Fruit fly (Drosophila melanogaster) whole organism, embryonic: Measurements from ENCODE around the gene CG12206.

Source experiments
- Aef1 ChIP-seq: fragments of 200-800 bp; sonication (Bioruptor generic); IDR thresholded peaks from 3 replicates; pipeline ENCODE4 v1.3.6; 2022; ENCODE audit warnings: missing biosample characterization, missing genetic modification characterization
- Atf6 ChIP-seq: fragments of 200-800 bp; sonication (Bioruptor generic); IDR thresholded peaks from 2 replicates; pipeline ENCODE4 v1.3.6; 2022; ENCODE audit warnings: missing biosample characterization, missing genetic modification characterization
- CG1024 ChIP-seq: fragments of 200-800 bp; sonication (Bioruptor generic); IDR thresholded peaks from 2 replicates; pipeline ENCODE4 v1.3.6; 2022; ENCODE audit warnings: missing biosample characterization, missing genetic modification characterization
- CG10654 ChIP-seq: fragments of 200-800 bp; sonication (Bioruptor generic); optimal IDR thresholded peaks from 2 replicates; lab custom pipeline; 2016; ENCODE audit warnings: missing biosample characterization, missing genetic modification characterization
- CG11247 ChIP-seq: fragments of 200-800 bp; sonication (Bioruptor generic); IDR thresholded peaks from 2 replicates; pipeline ENCODE4 v1.3.6; 2022; ENCODE audit warnings: missing biosample characterization, missing genetic modification characterization
- CG11398 ChIP-seq: fragments of 200-800 bp; sonication (Bioruptor generic); optimal IDR thresholded peaks from 2 replicates; lab custom pipeline; 2016; ENCODE audit warnings: missing biosample characterization, missing genetic modification characterization
- CG1233 ChIP-seq: fragments of 200-800 bp; sonication (Bioruptor generic); optimal IDR thresholded peaks from 4 replicates; lab custom pipeline; 2018; ENCODE audit warnings: missing biosample characterization, mild to moderate bottlenecking, missing genetic modification characterization
- CG14860 ChIP-seq: fragments of 200-800 bp; sonication (Bioruptor generic); IDR thresholded peaks from 3 replicates; pipeline ENCODE4 v1.3.6; 2022; ENCODE audit warnings: missing biosample characterization, missing genetic modification characterization; ENCODE audit not compliant: partially characterized antibody
- CG15011 ChIP-seq: fragments of 200-800 bp; sonication (Bioruptor generic); optimal IDR thresholded peaks from 3 replicates; lab custom pipeline; 2018; ENCODE audit warnings: missing biosample characterization, mild to moderate bottlenecking, missing genetic modification characterization
- CG17186 ChIP-seq: fragments of 200-800 bp; sonication (Bioruptor generic); optimal IDR thresholded peaks from 3 replicates; lab custom pipeline; 2017; ENCODE audit warnings: missing biosample characterization, missing genetic modification reagents, missing genetic modification characterization
- CG17361 ChIP-seq: fragments of 200-800 bp; sonication (Bioruptor generic); IDR thresholded peaks from 3 replicates; pipeline ENCODE4 v1.3.6; 2022; ENCODE audit warnings: missing biosample characterization, missing genetic modification characterization
- CG17829 ChIP-seq: fragments of 200-800 bp; optimal IDR thresholded peaks from 2 replicates; lab custom pipeline; 2019; ENCODE audit warnings: missing biosample characterization, mild to moderate bottlenecking, missing genetic modification characterization, moderate library complexity
- CG18262 ChIP-seq: fragments of 200-800 bp; optimal IDR thresholded peaks from 3 replicates; lab custom pipeline; 2019; ENCODE audit warnings: missing biosample characterization, mild to moderate bottlenecking, missing genetic modification characterization, moderate library complexity
- CG18764 ChIP-seq: fragments of 200-800 bp; sonication (Bioruptor generic); optimal IDR thresholded peaks from 3 replicates; lab custom pipeline; 2016; ENCODE audit warnings: missing biosample characterization, missing genetic modification characterization
- CG2678 ChIP-seq: fragments of 200-800 bp; sonication (Bioruptor generic); optimal IDR thresholded peaks from 3 replicates; lab custom pipeline; 2019; ENCODE audit warnings: missing biosample characterization, mild to moderate bottlenecking, missing genetic modification characterization, moderate library complexity
- CG31365 ChIP-seq: fragments of 200-800 bp; sonication (Bioruptor generic); optimal IDR thresholded peaks from 2 replicates; lab custom pipeline; 2018; ENCODE audit warnings: missing biosample characterization, mild to moderate bottlenecking, missing genetic modification characterization
- CG3163 ChIP-seq: fragments of 200-800 bp; sonication (Bioruptor generic); optimal IDR thresholded peaks from 3 replicates; lab custom pipeline; 2016; ENCODE audit warnings: missing biosample characterization, missing genetic modification characterization
- CG7372 ChIP-seq: fragments of 200-800 bp; sonication (Bioruptor generic); IDR thresholded peaks from 2 replicates; pipeline ENCODE4 v1.3.6; 2022; ENCODE audit warnings: missing biosample characterization, missing genetic modification characterization
- CG7556 ChIP-seq: fragments of 200-800 bp; sonication (Bioruptor generic); optimal IDR thresholded peaks from 2 replicates; lab custom pipeline; 2017; ENCODE audit warnings: missing biosample characterization, mild to moderate bottlenecking, missing genetic modification characterization
- CG7987 ChIP-seq: fragments of 200-800 bp; sonication (Bioruptor generic); optimal IDR thresholded peaks from 2 replicates; lab custom pipeline; 2018; ENCODE audit warnings: missing biosample characterization, mild to moderate bottlenecking, missing genetic modification characterization, moderate library complexity
- CG8944 ChIP-seq: fragments of 200-800 bp; sonication (Bioruptor generic); optimal IDR thresholded peaks from 3 replicates; lab custom pipeline; 2016; ENCODE audit warnings: missing biosample characterization, missing genetic modification characterization
- CkIIα-i1 ChIP-seq: fragments of 200-800 bp; sonication (Bioruptor generic); IDR thresholded peaks from 2 replicates; pipeline ENCODE4 v1.3.6; 2022; ENCODE audit warnings: missing biosample characterization, missing genetic modification characterization
- Deaf1 ChIP-seq: fragments of 200-800 bp; optimal IDR thresholded peaks from 3 replicates; lab custom pipeline; 2019; ENCODE audit warnings: missing biosample characterization, mild to moderate bottlenecking, missing genetic modification characterization, moderate library complexity
- Doc2 ChIP-seq: fragments of 200-800 bp; sonication (Bioruptor generic); IDR thresholded peaks from 2 replicates; pipeline ENCODE4 v1.3.6; 2022; ENCODE audit warnings: missing biosample characterization, missing genetic modification characterization
- E2f2 ChIP-seq: fragments of 200-800 bp; sonication (Bioruptor generic); IDR thresholded peaks from 2 replicates; pipeline ENCODE4 v1.3.6; 2022; ENCODE audit warnings: missing biosample characterization, missing genetic modification characterization
- Fer1 ChIP-seq: fragments of 200-800 bp; sonication (Bioruptor generic); optimal IDR thresholded peaks from 2 replicates; lab custom pipeline; 2017; ENCODE audit warnings: missing biosample characterization, mild to moderate bottlenecking, missing genetic modification characterization
- Hand ChIP-seq: fragments of 200-800 bp; sonication (Bioruptor generic); optimal IDR thresholded peaks from 2 replicates; lab custom pipeline; 2017; ENCODE audit warnings: mild to moderate bottlenecking, missing biosample characterization, missing genetic modification reagents, missing genetic modification characterization
- Hmx ChIP-seq: fragments of 200-800 bp; sonication (Bioruptor generic); optimal IDR thresholded peaks from 2 replicates; lab custom pipeline; 2016; ENCODE audit warnings: missing biosample characterization, missing genetic modification characterization
- MTF-1 ChIP-seq: fragments of 200-800 bp; sonication (Bioruptor generic); optimal IDR thresholded peaks from 2 replicates; lab custom pipeline; 2018; ENCODE audit warnings: missing biosample characterization, mild to moderate bottlenecking, missing genetic modification characterization, borderline replicate concordance
- Rx ChIP-seq: fragments of 200-800 bp; sonication (Bioruptor generic); IDR thresholded peaks from 2 replicates; pipeline ENCODE4 v1.3.6; 2022; ENCODE audit warnings: missing biosample characterization, missing genetic modification characterization
- ap ChIP-seq: fragments of 200-800 bp; sonication (Bioruptor generic); IDR thresholded peaks from 2 replicates; pipeline ENCODE4 v1.3.6; 2022; ENCODE audit warnings: missing biosample characterization, missing genetic modification characterization
- br ChIP-seq: fragments of >200 bp; optimal IDR thresholded peaks from 2 replicates; lab custom pipeline; 2017
- caup ChIP-seq: fragments of 200-800 bp; sonication (Bioruptor generic); optimal IDR thresholded peaks from 3 replicates; lab custom pipeline; 2017; ENCODE audit warnings: missing biosample characterization, mild to moderate bottlenecking, missing genetic modification characterization, moderate library complexity; ENCODE audit not compliant: severe bottlenecking
- ci ChIP-seq: fragments of 200-800 bp; sonication (Bioruptor generic); IDR thresholded peaks from 3 replicates; pipeline ENCODE4 v1.3.6; 2022; ENCODE audit warnings: missing biosample characterization, missing genetic modification characterization
- dimm ChIP-seq: fragments of 200-800 bp; sonication (Bioruptor generic); IDR thresholded peaks from 2 replicates; pipeline ENCODE4 v1.3.6; 2022; ENCODE audit warnings: missing biosample characterization, missing genetic modification characterization
- dysf ChIP-seq: fragments of 200-800 bp; sonication (Bioruptor generic); IDR thresholded peaks from 3 replicates; pipeline ENCODE4 v1.3.6; 2022; ENCODE audit warnings: missing biosample characterization, missing genetic modification characterization
- gce ChIP-seq: fragments of 200-800 bp; sonication (Bioruptor generic); IDR thresholded peaks from 3 replicates; pipeline ENCODE4 v1.3.6; 2022; ENCODE audit warnings: missing biosample characterization, missing genetic modification characterization
- ind ChIP-seq: fragments of 200-800 bp; sonication (Bioruptor generic); optimal IDR thresholded peaks from 3 replicates; lab custom pipeline; 2016; ENCODE audit warnings: missing biosample characterization, missing genetic modification characterization
- jumu ChIP-seq: fragments of 200-800 bp; sonication (Bioruptor generic); optimal IDR thresholded peaks from 3 replicates; lab custom pipeline; 2016; ENCODE audit warnings: missing biosample characterization, missing genetic modification characterization
- klu ChIP-seq: fragments of 200-800 bp; sonication (Bioruptor generic); IDR thresholded peaks from 2 replicates; pipeline ENCODE4 v1.3.6; 2022; ENCODE audit warnings: missing biosample characterization, missing genetic modification characterization
- nerfin-1 ChIP-seq: fragments of 200-800 bp; sonication (Bioruptor generic); optimal IDR thresholded peaks from 3 replicates; lab custom pipeline; 2019; ENCODE audit warnings: missing biosample characterization, mild to moderate bottlenecking, missing genetic modification characterization, moderate library complexity
- nerfin-2 ChIP-seq: fragments of 200-800 bp; sonication (Bioruptor generic); IDR thresholded peaks from 2 replicates; pipeline ENCODE4 v1.3.6; 2022; ENCODE audit warnings: missing biosample characterization, missing genetic modification characterization; ENCODE audit not compliant: partially characterized antibody
- onecut ChIP-seq: fragments of 200-800 bp; sonication (Bioruptor generic); IDR thresholded peaks from 2 replicates; pipeline ENCODE4 v1.3.6; 2022; ENCODE audit warnings: missing biosample characterization, missing genetic modification characterization
- otp ChIP-seq: fragments of 200-800 bp; sonication (Bioruptor generic); IDR thresholded peaks from 3 replicates; pipeline ENCODE4, ENCODE4 v1.3.6; 2022; ENCODE audit warnings: missing biosample characterization, missing genetic modification characterization
- repo ChIP-seq: fragments of 200-800 bp; sonication (Bioruptor generic); optimal IDR thresholded peaks from 2 replicates; lab custom pipeline; 2016; ENCODE audit warnings: missing biosample characterization, missing genetic modification characterization
- ro ChIP-seq: fragments of 200-800 bp; sonication (Bioruptor generic); IDR thresholded peaks from 2 replicates; pipeline ENCODE4 v1.3.6; 2022; ENCODE audit warnings: missing biosample characterization, missing genetic modification characterization
- sd ChIP-seq: fragments of 200-800 bp; sonication (Bioruptor generic); optimal IDR thresholded peaks from 3 replicates; lab custom pipeline; 2018; ENCODE audit warnings: missing biosample characterization, mild to moderate bottlenecking, missing genetic modification characterization, moderate library complexity
- slou ChIP-seq: fragments of 200-800 bp; sonication (Bioruptor generic); optimal IDR thresholded peaks from 3 replicates; lab custom pipeline; 2016; ENCODE audit warnings: missing biosample characterization, missing genetic modification characterization
- ssp ChIP-seq: fragments of 200-800 bp; sonication (Bioruptor generic); IDR thresholded peaks from 2 replicates; pipeline ENCODE4 v1.3.6; 2022; ENCODE audit warnings: missing biosample characterization, missing genetic modification characterization
- ttk ChIP-seq: fragments of 200-800 bp; sonication (Bioruptor generic); IDR thresholded peaks from 2 replicates; pipeline ENCODE4 v2.1.2; 2022; ENCODE audit warnings: missing biosample characterization, missing genetic modification characterization
- zfh2 ChIP-seq: fragments of 200-800 bp; sonication (Bioruptor generic); optimal IDR thresholded peaks from 2 replicates; lab custom pipeline; 2016; ENCODE audit warnings: missing biosample characterization, missing genetic modification characterization

The CG12206 gene

DNA sequence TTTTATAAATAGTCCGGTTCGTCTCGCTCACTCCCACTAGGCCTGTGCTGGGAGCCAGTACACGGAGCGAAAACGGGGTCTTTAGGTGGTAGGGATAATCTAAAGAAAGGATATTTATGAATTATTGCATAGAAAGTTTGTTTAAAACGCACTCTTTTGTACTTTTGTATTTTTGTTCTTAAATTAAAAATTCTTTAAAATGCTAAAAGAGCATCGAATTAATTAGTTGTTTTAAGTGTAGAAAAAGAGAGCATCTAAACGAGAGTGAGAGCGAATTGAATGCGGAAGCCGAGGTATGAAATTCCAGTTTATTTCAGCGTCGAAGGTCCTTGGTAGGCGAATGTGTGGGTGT is 46.7 kb downstream of the CG12206 start (continued):
- TF ChIP-seq Atf6 (GFP tag; lab: Robert Waterston, UW) = no peak
- no peak for TF ChIP-seq Hand (GFP tag; lab: Kevin White, UChicago)
- TF ChIP-seq CG1024 (GFP tag; lab: Robert Waterston, UW) = peak; percentile 67; the same call in 1 of the 2 replicates
- TF ChIP-seq MTF-1 (GFP tag; lab: Kevin White, UChicago) = no peak
- peak; percentile 5 for TF ChIP-seq slou (GFP tag; lab: Kevin White, UChicago)
- TF ChIP-seq CG17186 (GFP tag; lab: Kevin White, UChicago) = no peak
- 0 out of 2 replicates have a peak, but pooled peaks have one; percentile 24 for TF ChIP-seq CG7372 (GFP tag; lab: Robert Waterston, UW)
- no peak for TF ChIP-seq dimm (GFP tag; lab: Robert Waterston, UW)
- TF ChIP-seq onecut (GFP tag; lab: Robert Waterston, UW) = peak; percentile 16; the same call in 1 of the 2 replicates
- TF ChIP-seq Fer1 (GFP tag; lab: Kevin White, UChicago) = no peak
- TF ChIP-seq otp = peak; percentile 78; the same call in 2 of the 3 replicates
- TF ChIP-seq CG10654 (GFP tag; lab: Kevin White, UChicago) = peak; percentile 42
- TF ChIP-seq CG18262 (tag; lab: Kevin White, UChicago) = peak; percentile 91
- peak; percentile 62 for TF ChIP-seq jumu
- no peak for TF ChIP-seq CG14860 (GFP tag; lab: Robert Waterston, UW)
- TF ChIP-seq nerfin-1 = peak; percentile 27
- TF ChIP-seq CG3163 (GFP tag; lab: Kevin White, UChicago) = peak; percentile 53
- peak; percentile 10 for TF ChIP-seq CG11398 (GFP tag; lab: Kevin White, UChicago)
- peak; percentile 16 for TF ChIP-seq repo (GFP tag; lab: Kevin White, UChicago)
- 0 out of 2 replicates have a peak, but pooled peaks have one; percentile 21 for TF ChIP-seq klu (GFP tag; lab: Robert Waterston, UW)
- TF ChIP-seq Aef1 (GFP tag; lab: Robert Waterston, UW) = peak; percentile 16; the same call in 1 of the 3 replicates
- no peak for TF ChIP-seq CkIIα-i1
- TF ChIP-seq gce (GFP tag; lab: Robert Waterston, UW) = no peak
- no peak for TF ChIP-seq nerfin-2 (GFP tag; lab: Robert Waterston, UW)
- TF ChIP-seq CG2678 (tag; lab: Kevin White, UChicago) = peak; percentile 46
- peak; percentile 53; the same call in 1 of the 2 replicates for TF ChIP-seq CG11247 (GFP tag; lab: Robert Waterston, UW)
- TF ChIP-seq caup (GFP tag; lab: Kevin White, UChicago) = no peak
- TF ChIP-seq ssp = peak; percentile 37
- TF ChIP-seq Doc2 (GFP tag; lab: Robert Waterston, UW) = no peak
- TF ChIP-seq Deaf1 (tag; lab: Kevin White, UChicago) = no peak
- TF ChIP-seq br (lab: Kevin White, UChicago) = no peak
- TF ChIP-seq CG8944 (GFP tag; lab: Kevin White, UChicago) = peak; percentile 82
- peak; percentile 47; the same call in 1 of the 3 replicates for TF ChIP-seq dysf (GFP tag; lab: Robert Waterston, UW)
- no peak for TF ChIP-seq ap (GFP tag; lab: Robert Waterston, UW)
- peak; percentile 55; the same call in 1 of the 2 replicates for TF ChIP-seq E2f2 (GFP tag; lab: Robert Waterston, UW)
- TF ChIP-seq CG1233 = no peak
- 0 out of 2 replicates have a peak, but pooled peaks have one; percentile 23 for TF ChIP-seq ttk (GFP tag; lab: Robert Waterston, UW)
- peak; percentile 10 for TF ChIP-seq CG15011 (GFP tag; lab: Kevin White, UChicago)
- peak; percentile 87 for TF ChIP-seq ci
- no peak for TF ChIP-seq sd (tag; lab: Kevin White, UChicago)
- TF ChIP-seq Hmx (GFP tag; lab: Kevin White, UChicago) = no peak
- TF ChIP-seq CG31365 (tag; lab: Kevin White, UChicago) = no peak
- TF ChIP-seq CG17829 = peak; percentile 91
- peak; percentile 42 for TF ChIP-seq ro
- TF ChIP-seq zfh2 (GFP tag; lab: Kevin White, UChicago) = peak; percentile 52
- TF ChIP-seq CG7987 (GFP tag; lab: Kevin White, UChicago) = no peak
- TF ChIP-seq CG18764 (GFP tag; lab: Kevin White, UChicago) = no peak
- peak; percentile 81 for TF ChIP-seq CG7556
- TF ChIP-seq ind = no peak
- peak; percentile 56 for TF ChIP-seq CG17361
- TF ChIP-seq Rx (GFP tag; lab: Robert Waterston, UW) = peak; percentile 8; the same call in 1 of the 2 replicates
